Worm (Caenorhabditis elegans): ENCODE results near the gene ugt-16.

Gene ugt-16

DNA sequence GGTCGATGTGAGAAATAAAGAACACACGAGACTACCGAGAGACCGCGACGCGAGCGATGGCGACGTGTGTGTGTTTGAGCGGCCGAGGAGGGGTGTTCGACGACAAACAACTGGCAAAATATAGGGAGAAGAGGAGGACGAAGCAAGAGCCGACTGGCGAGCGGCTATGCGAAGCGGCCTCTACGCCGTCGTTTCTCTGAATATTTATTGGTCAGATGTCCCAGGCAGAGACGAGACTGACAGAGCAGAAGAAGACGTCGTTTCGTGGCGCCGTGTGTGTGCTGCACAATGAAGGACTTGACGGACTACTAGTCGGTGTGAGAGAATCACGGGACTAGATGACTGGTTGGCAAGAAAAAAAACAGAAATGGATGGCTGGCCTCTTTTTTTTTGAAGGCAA, 5.7 kb upstream of the ugt-16 start:
- TF ChIP-seq ceh-13 (GFP tag; optimal IDR thresholded peaks at IDR 0.05) (no peak), hmg-4 (GFP tag; optimal IDR thresholded peaks at IDR 0.05) (no peak), B0310.2 (tag; optimal IDR thresholded peaks at IDR 0.05) (no peak), ceh-36 (tag; optimal IDR thresholded peaks at IDR 0.05) (no peak), hnd-1 (tag; optimal IDR thresholded peaks at IDR 0.05) (no peak), hmbx-1 (tag; optimal IDR thresholded peaks at IDR 0.05) (no peak), ama-1 (optimal IDR thresholded peaks at IDR 0.05) (no peak), tbx-37 (GFP tag; conservative IDR thresholded peaks at IDR 0.05) (no peak), pes-1 (GFP tag; IDR thresholded peaks at IDR 0.05) (no peak)

DNA sequence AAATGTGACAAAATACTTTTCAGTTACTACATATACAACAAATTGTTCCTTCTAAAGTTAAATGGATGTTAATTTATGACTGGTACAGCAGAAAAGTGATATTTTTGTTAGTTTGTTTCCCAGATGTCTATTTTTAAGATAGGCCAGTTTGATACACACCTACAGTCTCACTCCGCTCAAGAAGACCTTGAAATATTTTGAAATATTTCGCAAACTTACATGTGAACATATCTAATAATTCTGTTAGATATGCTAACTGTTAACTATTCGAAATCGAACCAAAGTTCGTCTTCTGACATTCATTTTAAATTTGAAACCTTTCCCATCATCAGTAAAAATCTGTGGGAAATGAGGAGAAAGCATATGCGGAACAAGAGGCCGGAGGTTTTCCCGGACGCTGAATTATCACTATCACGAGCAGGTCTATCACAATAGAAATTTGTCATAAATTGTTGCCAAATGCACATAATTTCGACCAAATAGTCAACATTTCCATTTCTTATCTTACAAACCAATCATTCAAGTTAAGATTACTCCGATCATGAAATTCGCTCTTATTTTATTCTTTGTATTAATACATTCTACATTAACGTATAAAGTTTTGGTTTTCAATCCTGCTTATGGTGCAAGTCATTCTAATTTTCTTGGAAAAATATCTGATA, 4.9 kb upstream of the ugt-16 start, which contains the start of the genes ZC443.4 and ugt-18:
TSS of gene ZC443.4 (minus strand) at position 95 of the 662 bp plus-strand sequence.
TSS of gene ugt-18 (plus strand) at position 469 of the 662 bp plus-strand sequence.
- TF ChIP-seq flt-1 (GFP tag; IDR thresholded peaks at IDR 0.05) (no peak), B0310.2 (tag; optimal IDR thresholded peaks at IDR 0.05) (no peak), ceh-13 (GFP tag; optimal IDR thresholded peaks at IDR 0.05) (no peak), hmg-4 (GFP tag; optimal IDR thresholded peaks at IDR 0.05) (no peak), tra-4 (tag; optimal IDR thresholded peaks at IDR 0.05) (no peak), pes-1 (GFP tag; IDR thresholded peaks at IDR 0.05) (no peak), ama-1 (optimal IDR thresholded peaks at IDR 0.05) (no peak), hmbx-1 (tag; optimal IDR thresholded peaks at IDR 0.05) (no peak), F13C5.2 (tag; optimal IDR thresholded peaks at IDR 0.05) (no peak), hnd-1 (tag; optimal IDR thresholded peaks at IDR 0.05) (no peak), ets-7 (tag; optimal IDR thresholded peaks at IDR 0.05) (no peak), ceh-36 (tag; optimal IDR thresholded peaks at IDR 0.05) (no peak), aly-1 (tag; optimal IDR thresholded peaks at IDR 0.05) (no peak), sea-1 (GFP tag; conservative IDR thresholded peaks at IDR 0.05) (no peak), scrt-1 (GFP tag; IDR thresholded peaks at IDR 0.05) (no peak)

ce11 chrV:12822065-12822464, 2.8 kb upstream of the ugt-16 start:
- TF ChIP-seq hmbx-1 (tag; optimal IDR thresholded peaks at IDR 0.05) = no peak
- TF ChIP-seq ceh-13 (GFP tag; optimal IDR thresholded peaks at IDR 0.05) = no peak
- no peak for TF ChIP-seq sea-1 (GFP tag; conservative IDR thresholded peaks at IDR 0.05)
- TF ChIP-seq ets-7 (tag; optimal IDR thresholded peaks at IDR 0.05) = no peak
- no peak for TF ChIP-seq ceh-36 (tag; optimal IDR thresholded peaks at IDR 0.05)
- no peak for TF ChIP-seq hmg-4 (GFP tag; optimal IDR thresholded peaks at IDR 0.05)
- no peak for TF ChIP-seq ama-1 (optimal IDR thresholded peaks at IDR 0.05)
- TF ChIP-seq tbx-37 (GFP tag; conservative IDR thresholded peaks at IDR 0.05) = no peak
- TF ChIP-seq pes-1 (GFP tag; IDR thresholded peaks at IDR 0.05) = no peak
- no peak for TF ChIP-seq F13C5.2 (tag; optimal IDR thresholded peaks at IDR 0.05)
- TF ChIP-seq flt-1 (GFP tag; IDR thresholded peaks at IDR 0.05) = no peak
- no peak for TF ChIP-seq hnd-1 (tag; optimal IDR thresholded peaks at IDR 0.05)
- no peak for TF ChIP-seq aly-1 (tag; optimal IDR thresholded peaks at IDR 0.05)
- TF ChIP-seq B0310.2 (tag; optimal IDR thresholded peaks at IDR 0.05) = no peak
- no peak for TF ChIP-seq scrt-1 (GFP tag; IDR thresholded peaks at IDR 0.05)
- TF ChIP-seq tra-4 (tag; optimal IDR thresholded peaks at IDR 0.05) = no peak
- no peak for TF ChIP-seq tbx-11 (GFP tag; IDR thresholded peaks at IDR 0.05)

ce11 chrV:12827219-12827618, 2.4 kb downstream of the ugt-16 start, which contains the start of gene ugt-15:
Gene ugt-15 (plus strand): TSS chrV:12827519.
- TF ChIP-seq F13C5.2 (tag; optimal IDR thresholded peaks at IDR 0.05) (no peak), B0310.2 (tag; optimal IDR thresholded peaks at IDR 0.05) (no peak), ama-1 (optimal IDR thresholded peaks at IDR 0.05) (no peak), hnd-1 (tag; optimal IDR thresholded peaks at IDR 0.05) (no peak), flt-1 (GFP tag; IDR thresholded peaks at IDR 0.05) (no peak), ceh-13 (GFP tag; optimal IDR thresholded peaks at IDR 0.05) (no peak), hmg-4 (GFP tag; optimal IDR thresholded peaks at IDR 0.05) (no peak), sea-1 (GFP tag; conservative IDR thresholded peaks at IDR 0.05) (no peak), ets-7 (tag; optimal IDR thresholded peaks at IDR 0.05) (no peak), aly-1 (tag; optimal IDR thresholded peaks at IDR 0.05) (no peak), tbx-37 (GFP tag; conservative IDR thresholded peaks at IDR 0.05) (no peak), scrt-1 (GFP tag; IDR thresholded peaks at IDR 0.05) (no peak)

- TF ChIP-seq ceh-36 (tag; optimal IDR thresholded peaks at IDR 0.05) = no peak
Measured at ce11 chrV:12835388-12835787, 10.6 kb downstream of the ugt-16 start, which contains the start of gene C44H9.4. Gene C44H9.4 (plus strand): TSS chrV:12835688.

ce11 chrV:12844748-12845147, 19.9 kb downstream of the ugt-16 start:
- no peak for TF ChIP-seq flt-1 (GFP tag; IDR thresholded peaks at IDR 0.05)
- no peak for TF ChIP-seq pes-1 (GFP tag; IDR thresholded peaks at IDR 0.05)
- no peak for TF ChIP-seq sea-1 (GFP tag; conservative IDR thresholded peaks at IDR 0.05)
- TF ChIP-seq B0310.2 (tag; optimal IDR thresholded peaks at IDR 0.05) = no peak
- no peak for TF ChIP-seq aly-1 (tag; optimal IDR thresholded peaks at IDR 0.05)
- no peak for TF ChIP-seq ceh-13 (GFP tag; optimal IDR thresholded peaks at IDR 0.05)
- no peak for TF ChIP-seq tbx-37 (GFP tag; conservative IDR thresholded peaks at IDR 0.05)
- TF ChIP-seq scrt-1 (GFP tag; IDR thresholded peaks at IDR 0.05) = no peak
- TF ChIP-seq ceh-36 (tag; optimal IDR thresholded peaks at IDR 0.05) = no peak
- TF ChIP-seq hnd-1 (tag; optimal IDR thresholded peaks at IDR 0.05) = no peak
- TF ChIP-seq hmg-4 (GFP tag; optimal IDR thresholded peaks at IDR 0.05) = no peak
- no peak for TF ChIP-seq tbx-11 (GFP tag; IDR thresholded peaks at IDR 0.05)
- no peak for TF ChIP-seq F13C5.2 (tag; optimal IDR thresholded peaks at IDR 0.05)
- no peak for TF ChIP-seq tra-4 (tag; optimal IDR thresholded peaks at IDR 0.05)
- TF ChIP-seq hmbx-1 (tag; optimal IDR thresholded peaks at IDR 0.05) = no peak
- TF ChIP-seq ets-7 (tag; optimal IDR thresholded peaks at IDR 0.05) = no peak

DNA sequence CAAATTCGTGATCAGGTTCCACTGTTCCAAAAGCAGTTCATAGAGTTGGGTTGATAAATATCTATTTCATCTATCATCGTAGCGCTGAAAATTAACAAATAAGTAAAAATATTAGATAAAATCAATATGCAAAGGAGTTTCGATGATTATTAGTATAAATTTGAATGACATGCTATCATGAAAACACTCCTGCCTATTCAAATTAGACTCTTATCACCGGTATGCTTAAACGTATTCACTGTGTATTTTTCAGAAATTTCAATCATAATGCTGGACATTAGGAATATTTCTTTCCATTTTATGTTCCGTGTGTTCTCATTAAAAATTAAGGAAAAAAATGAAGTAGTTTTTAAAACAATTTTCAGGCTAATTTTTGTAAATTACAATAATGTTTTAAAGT, 20.4 kb downstream of the ugt-16 start, which contains the start of gene C44H9.6:
TSS of gene C44H9.6 (minus strand) at position 101 of the 400 bp plus-strand sequence.
- no peak for TF ChIP-seq B0310.2 (tag; optimal IDR thresholded peaks at IDR 0.05)
- no peak for TF ChIP-seq aly-1 (tag; optimal IDR thresholded peaks at IDR 0.05)
